Worm (Caenorhabditis elegans) whole organism, midembryonic: Measurements from ENCODE around the gene gcy-6.

Source experiments
- T22C8.4 ChIP-seq: fragments of 200-800 bp; sonication (Bioruptor generic); IDR thresholded peaks from 2 replicates; pipeline ENCODE4 v1.3.6; 2022; ENCODE audit warnings: missing genetic modification characterization, missing compliant biosample characterization
- cog-1 ChIP-seq: sonication (generic microtip); optimal IDR thresholded peaks from 2 replicates; lab custom pipeline; 2016; ENCODE audit warnings: missing genetic modification characterization, missing compliant biosample characterization
- flt-1 ChIP-seq: fragments of 200-800 bp; sonication (Bioruptor generic); IDR thresholded peaks from 2 replicates; pipeline ENCODE4 v1.3.6; 2022; ENCODE audit warnings: missing genetic modification characterization, missing compliant biosample characterization
- klf-2 ChIP-seq: fragments of 200-800 bp; sonication (Bioruptor generic); conservative IDR thresholded peaks from 2 replicates; pipeline ENCODE4 v1.3.6; 2022; ENCODE audit warnings: missing genetic modification reagents, missing genetic modification characterization, missing compliant biosample characterization
- med-1 ChIP-seq: sonication (generic microtip); optimal IDR thresholded peaks from 2 replicates; lab custom pipeline; 2017; ENCODE audit warnings: missing genetic modification characterization, mild to moderate bottlenecking, missing compliant biosample characterization, antibody characterized with exemption, missing genetic modification reagents; ENCODE audit not compliant: insufficient read depth
- ref-1 ChIP-seq: fragments of 200-800 bp; sonication (Bioruptor generic); conservative IDR thresholded peaks from 2 replicates; pipeline ENCODE4 v1.3.6; 2022; ENCODE audit warnings: missing genetic modification reagents, missing genetic modification characterization, missing compliant biosample characterization
- tab-1 ChIP-seq: fragments of 200-800 bp; sonication (Bioruptor generic); IDR thresholded peaks from 2 replicates; pipeline ENCODE4 v1.3.6; 2022; ENCODE audit warnings: missing genetic modification characterization, missing compliant biosample characterization
- ztf-23 ChIP-seq: fragments of 200-800 bp; sonication (Bioruptor generic); IDR thresholded peaks from 2 replicates; pipeline ENCODE4 v1.3.6; 2022; ENCODE audit warnings: missing genetic modification reagents, missing genetic modification characterization, missing compliant biosample characterization
- ztf-29 ChIP-seq: fragments of 200-800 bp; sonication (Bioruptor generic); IDR thresholded peaks from 2 replicates; pipeline ENCODE4 v1.3.6; 2022; ENCODE audit warnings: missing genetic modification reagents, missing genetic modification characterization, missing compliant biosample characterization

Gene gcy-6

ce11 chrV:10314371-10314770, 518 bp upstream of the gcy-6 start, which contains the start of gene trx-2:
trx-2 (plus strand) TSS chrV:10314671.
- TF ChIP-seq ztf-29 (no peak), tab-1 (GFP tag; lab: Robert Waterston, UW) (no peak), klf-2 (GFP tag; lab: Robert Waterston, UW) (no peak), ztf-23 (no peak), flt-1 (no peak), cog-1 (tag; lab: Kevin White, UChicago) (no peak), T22C8.4 (GFP tag; lab: Robert Waterston, UW) (no peak), ref-1 (GFP tag; lab: Robert Waterston, UW) (no peak), med-1 (no peak)

- TF ChIP-seq T22C8.4 (GFP tag; lab: Robert Waterston, UW) (no peak), klf-2 (GFP tag; lab: Robert Waterston, UW) (no peak), cog-1 (tag; lab: Kevin White, UChicago) (no peak), flt-1 (no peak), ref-1 (GFP tag; lab: Robert Waterston, UW) (no peak), ztf-29 (no peak), med-1 (no peak), ztf-23 (no peak), tab-1 (GFP tag; lab: Robert Waterston, UW) (no peak)
Measured at ce11 chrV:10307283-10307682, 6.6 kb downstream of the gcy-6 start, which contains the start of gene che-12. che-12 (minus strand) TSS chrV:10307383.

ce11 chrV:10297099-10297498, 16.8 kb downstream of the gcy-6 start, which contains the start of gene B0024.4:
B0024.4 (plus strand) TSS chrV:10297399.
- TF ChIP-seq flt-1 (no peak), cog-1 (tag; lab: Kevin White, UChicago) (no peak), klf-2 (GFP tag; lab: Robert Waterston, UW) (no peak), ztf-29 (no peak), med-1 (no peak), tab-1 (GFP tag; lab: Robert Waterston, UW) (no peak), T22C8.4 (GFP tag; lab: Robert Waterston, UW) (no peak), ztf-23 (no peak), ref-1 (GFP tag; lab: Robert Waterston, UW) (no peak)

DNA sequence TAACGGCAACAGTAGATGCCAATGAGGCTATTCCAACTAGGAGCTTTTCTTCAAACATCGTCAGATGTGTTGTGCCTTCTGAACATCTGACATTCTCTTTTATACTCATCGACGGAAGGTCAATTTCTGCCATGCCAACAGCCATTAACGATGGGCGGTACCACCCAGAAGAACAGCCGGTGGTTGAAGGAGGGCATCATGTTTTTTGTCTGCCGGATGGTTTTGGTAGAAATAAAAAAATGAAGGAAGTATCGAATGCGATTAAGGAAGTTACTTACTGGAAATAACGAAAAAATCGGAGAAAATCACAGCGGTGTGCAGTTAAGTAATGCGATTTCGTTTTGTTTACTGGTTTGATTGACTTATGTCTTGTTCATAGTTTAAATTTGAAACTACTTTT, 19.3 kb downstream of the gcy-6 start, which contains the start of gene col-150:
TSS of gene col-150 (minus strand) at position 101 of the 400 bp plus-strand sequence.
- TF ChIP-seq med-1 (no peak), flt-1 (no peak)

- TF ChIP-seq cog-1 (tag; lab: Kevin White, UChicago) (no peak), klf-2 (GFP tag; lab: Robert Waterston, UW) (no peak), med-1 (no peak), flt-1 (no peak), ref-1 (GFP tag; lab: Robert Waterston, UW) (no peak), T22C8.4 (GFP tag; lab: Robert Waterston, UW) (no peak), ztf-23 (no peak), tab-1 (GFP tag; lab: Robert Waterston, UW) (no peak), ztf-29 (no peak)
Measured at ce11 chrV:10292819-10293357, 21.0 kb downstream of the gcy-6 start, which contains the start of gene col-149. col-149 (minus strand) TSS chrV:10292869.

DNA sequence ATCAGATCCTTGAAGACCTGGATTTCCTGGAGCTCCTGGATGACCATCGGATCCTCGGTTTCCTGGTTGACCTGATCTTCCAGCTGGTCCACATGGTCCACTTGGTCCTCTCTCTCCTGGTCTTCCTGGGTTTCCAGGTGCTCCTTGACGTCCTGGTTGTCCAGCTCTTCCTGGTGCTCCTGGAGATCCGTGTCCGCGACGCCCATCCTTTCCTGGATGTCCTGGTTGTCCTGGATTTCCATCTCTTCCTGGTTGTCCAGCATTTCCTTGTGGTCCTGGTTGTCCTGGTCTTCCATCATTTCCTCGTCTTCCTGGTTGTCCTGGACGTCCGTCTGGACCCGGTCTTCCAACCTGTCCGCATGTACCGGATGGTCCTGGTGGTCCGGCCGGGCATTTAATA, 22.0 kb downstream of the gcy-6 start:
- TF ChIP-seq ztf-29 (no peak), T22C8.4 (GFP tag; lab: Robert Waterston, UW) (no peak), klf-2 (GFP tag; lab: Robert Waterston, UW) (no peak), ref-1 (GFP tag; lab: Robert Waterston, UW) (no peak), ztf-23 (no peak), cog-1 (tag; lab: Kevin White, UChicago) (no peak), flt-1 (no peak), med-1 (no peak), tab-1 (GFP tag; lab: Robert Waterston, UW) (no peak)

- no peak for TF ChIP-seq ztf-23
- TF ChIP-seq ztf-29: no peak
- no peak for TF ChIP-seq T22C8.4 (GFP tag; lab: Robert Waterston, UW)
Measured at ce11 chrV:10289743-10290142, 24.1 kb downstream of the gcy-6 start, which contains the start of gene B0024.15. B0024.15 (plus strand) TSS chrV:10290043.

- TF ChIP-seq ztf-29 (no peak), klf-2 (GFP tag; lab: Robert Waterston, UW) (no peak), ztf-23 (no peak), T22C8.4 (GFP tag; lab: Robert Waterston, UW) (no peak), med-1 (no peak), flt-1 (no peak), ref-1 (GFP tag; lab: Robert Waterston, UW) (no peak), tab-1 (GFP tag; lab: Robert Waterston, UW) (no peak)
Measured at ce11 chrV:10287260-10287659, 26.6 kb downstream of the gcy-6 start, which contains the start of gene B0024.3. B0024.3 (plus strand) TSS chrV:10287560.

ce11 chrV:10285853-10286252, 28.0 kb downstream of the gcy-6 start:
- no peak for TF ChIP-seq ztf-29
- no peak for TF ChIP-seq flt-1
- no peak for TF ChIP-seq T22C8.4 (GFP tag; lab: Robert Waterston, UW)
- no peak for TF ChIP-seq med-1
- no peak for TF ChIP-seq tab-1 (GFP tag; lab: Robert Waterston, UW)
- TF ChIP-seq klf-2 (GFP tag; lab: Robert Waterston, UW): no peak

- TF ChIP-seq tab-1 (GFP tag; lab: Robert Waterston, UW) (no peak), med-1 (no peak), klf-2 (GFP tag; lab: Robert Waterston, UW) (no peak), T22C8.4 (GFP tag; lab: Robert Waterston, UW) (no peak), flt-1 (no peak), ztf-29 (no peak), ref-1 (GFP tag; lab: Robert Waterston, UW) (no peak)
Measured at ce11 chrV:10283444-10283843, 30.4 kb downstream of the gcy-6 start, which contains the start of gene lys-3. lys-3 (minus strand) TSS chrV:10283544.

ce11 chrV:10281374-10281773, 32.5 kb downstream of the gcy-6 start, which contains the start of gene lys-2:
lys-2 (minus strand) TSS chrV:10281474.
- TF ChIP-seq T22C8.4 (GFP tag; lab: Robert Waterston, UW): no peak
- TF ChIP-seq tab-1 (GFP tag; lab: Robert Waterston, UW): no peak
- TF ChIP-seq med-1: no peak
- no peak for TF ChIP-seq ztf-23
- no peak for TF ChIP-seq klf-2 (GFP tag; lab: Robert Waterston, UW)
- TF ChIP-seq flt-1: no peak
- no peak for TF ChIP-seq cog-1 (tag; lab: Kevin White, UChicago)
- TF ChIP-seq ref-1 (GFP tag; lab: Robert Waterston, UW): no peak
- no peak for TF ChIP-seq ztf-29
